Worm (Caenorhabditis elegans) whole organism, L1 larva: ENCODE measurements around the gene lect-2.

Experiments used
- C16A3.4 ChIP-seq: fragments of 150-350 bp; optimal IDR thresholded peaks from 2 replicates; lab custom pipeline; 2014; ENCODE audit warnings: missing biosample characterization, missing genetic modification characterization
- F16B12.6 ChIP-seq: fragments of 150-350 bp; optimal IDR thresholded peaks from 2 replicates; lab custom pipeline; 2014; ENCODE audit warnings: missing biosample characterization, missing genetic modification characterization
- Y116A8C.19 ChIP-seq: sonication (generic microtip); optimal IDR thresholded peaks from 2 replicates; lab custom pipeline; 2016; ENCODE audit warnings: missing compliant biosample characterization, missing genetic modification characterization, borderline replicate concordance
- aha-1 ChIP-seq: fragments of 150-350 bp; optimal IDR thresholded peaks from 2 replicates; lab custom pipeline; 2014; ENCODE audit warnings: missing biosample characterization, missing genetic modification characterization
- blmp-1 ChIP-seq: fragments of 150-350 bp; optimal IDR thresholded peaks from 2 replicates; lab custom pipeline; 2014; ENCODE audit warnings: missing biosample characterization, missing genetic modification characterization
- ceh-82 ChIP-seq, 3 experiments: fragments of 150-350 bp in 1 of 3; sonication (generic microtip) in 2 of 3; optimal IDR thresholded peaks; 2 replicates each; lab custom pipeline; 2014 to 2017; ENCODE audit warnings: missing biosample characterization in 3 of 3, missing genetic modification characterization in 3 of 3
- ceh-90 ChIP-seq: sonication (generic microtip); optimal IDR thresholded peaks from 2 replicates; lab custom pipeline; 2016; ENCODE audit warnings: missing genetic modification characterization, missing compliant biosample characterization
- dsc-1 ChIP-seq: sonication (generic microtip); optimal IDR thresholded peaks from 2 replicates; lab custom pipeline; 2016; ENCODE audit warnings: mild to moderate bottlenecking, missing genetic modification characterization, missing compliant biosample characterization
- efl-1 ChIP-seq, 4 experiments: fragments of 150-350 bp; optimal IDR thresholded peaks in 3 of 4; peaks in 1 of 4; 1 replicate in 1 of 4; 2 replicates in 3 of 4; lab custom pipeline; 2014; ENCODE audit warnings: missing biosample characterization in 2 of 4, missing genetic modification characterization in 2 of 4, missing genetic modification reagents in 2 of 4
- efl-3 ChIP-seq: fragments of 200-800 bp; sonication (Bioruptor generic); optimal IDR thresholded peaks from 2 replicates; lab custom pipeline; 2018; ENCODE audit warnings: mild to moderate bottlenecking, missing genetic modification characterization, missing compliant biosample characterization
- egl-13 ChIP-seq: sonication (generic microtip); optimal IDR thresholded peaks from 2 replicates; lab custom pipeline; 2016; ENCODE audit warnings: missing genotype, missing genetic modification reagents, missing genetic modification characterization, missing compliant biosample characterization
- egl-27 ChIP-seq, 2 experiments: fragments of 150-350 bp in 1 of 2; sonication (generic microtip); optimal IDR thresholded peaks; 3 replicates each; lab custom pipeline; 2017 to 2018; ENCODE audit warnings: missing biosample characterization in 2 of 2, missing genetic modification characterization in 2 of 2, missing genetic modification reagents in 2 of 2
- elt-2 ChIP-seq: sonication (generic microtip); optimal IDR thresholded peaks from 2 replicates; lab custom pipeline; 2016; ENCODE audit warnings: missing genetic modification characterization, mild to moderate bottlenecking, inconsistent platforms, missing compliant biosample characterization, missing genetic modification reagents
- elt-3 ChIP-seq, 6 experiments: fragments of 150-350 bp in 1 of 6; sonication (generic microtip); optimal IDR thresholded peaks; 2 replicates each; lab custom pipeline; 2017 to 2018; ENCODE audit warnings: missing biosample characterization in 6 of 6, missing genetic modification characterization in 6 of 6, inconsistent platforms in 1 of 6
- fkh-10 ChIP-seq: sonication (generic microtip); optimal IDR thresholded peaks from 2 replicates; lab custom pipeline; 2017; ENCODE audit warnings: missing biosample characterization, missing genetic modification reagents, missing genetic modification characterization
- fkh-4 ChIP-seq: sonication (generic microtip); optimal IDR thresholded peaks from 2 replicates; lab custom pipeline; 2016; ENCODE audit warnings: missing compliant biosample characterization, missing genetic modification characterization, borderline replicate concordance
- grh-1 ChIP-seq: fragments of 200-800 bp; sonication (Bioruptor generic); IDR thresholded peaks from 2 replicates; pipeline ENCODE4 v1.3.6; 2022; ENCODE audit warnings: missing genetic modification reagents, missing genetic modification characterization, missing compliant biosample characterization
- irx-1 ChIP-seq: sonication (generic microtip); optimal IDR thresholded peaks from 2 replicates; lab custom pipeline; 2016; ENCODE audit warnings: missing genetic modification characterization, missing compliant biosample characterization
- isw-1 ChIP-seq: fragments of 200-800 bp; sonication (Bioruptor generic); IDR thresholded peaks from 2 replicates; pipeline ENCODE4 v1.3.6; 2022; ENCODE audit warnings: missing genetic modification characterization, missing compliant biosample characterization
- lin-14 ChIP-seq: fragments of 200-800 bp; sonication (Bioruptor generic); optimal IDR thresholded peaks from 2 replicates; lab custom pipeline; 2018; ENCODE audit warnings: mild to moderate bottlenecking, missing genetic modification characterization, moderate library complexity, missing compliant biosample characterization
- lin-39 ChIP-seq: fragments of 150-350 bp; optimal IDR thresholded peaks from 2 replicates; lab custom pipeline; 2014; ENCODE audit warnings: missing biosample characterization, missing genetic modification reagents, missing genetic modification characterization
- mab-9 ChIP-seq: fragments of 200-800 bp; sonication (Bioruptor generic); IDR thresholded peaks from 2 replicates; pipeline ENCODE4 v1.3.6; 2022; ENCODE audit warnings: missing genetic modification reagents, missing genetic modification characterization, missing compliant biosample characterization
- mep-1 ChIP-seq: fragments of 150-350 bp; optimal IDR thresholded peaks from 2 replicates; lab custom pipeline; 2014; ENCODE audit warnings: missing biosample characterization, missing genetic modification characterization
- nhr-19 ChIP-seq: fragments of 200-800 bp; sonication (Bioruptor generic); conservative IDR thresholded peaks from 2 replicates; pipeline ENCODE4 v1.3.6; 2022; ENCODE audit warnings: missing genetic modification characterization, missing compliant biosample characterization
- nhr-76 ChIP-seq: sonication (generic microtip); optimal IDR thresholded peaks from 2 replicates; lab custom pipeline; 2017; ENCODE audit warnings: missing biosample characterization, missing genetic modification characterization
- nhr-84 ChIP-seq: sonication (generic microtip); optimal IDR thresholded peaks from 2 replicates; lab custom pipeline; 2017; ENCODE audit warnings: missing biosample characterization, missing genetic modification characterization
- pag-3 ChIP-seq: sonication (generic microtip); optimal IDR thresholded peaks from 2 replicates; lab custom pipeline; 2017; ENCODE audit warnings: missing genetic modification characterization, mild to moderate bottlenecking, missing compliant biosample characterization, antibody characterized with exemption, borderline replicate concordance; ENCODE audit not compliant: insufficient read depth
- pqm-1 ChIP-seq: sonication (generic microtip); optimal IDR thresholded peaks from 3 replicates; lab custom pipeline; 2017; ENCODE audit warnings: missing biosample characterization, missing genetic modification characterization
- skn-1 ChIP-seq: fragments of 150-350 bp; optimal IDR thresholded peaks from 2 replicates; lab custom pipeline; 2014; ENCODE audit warnings: missing biosample characterization, missing genetic modification characterization
- snpc-4 ChIP-seq: fragments of 150-350 bp; optimal IDR thresholded peaks from 2 replicates; lab custom pipeline; 2014; ENCODE audit warnings: missing biosample characterization, missing genetic modification characterization
- sptf-1 ChIP-seq: fragments of 150-350 bp; optimal IDR thresholded peaks from 2 replicates; lab custom pipeline; 2014; ENCODE audit warnings: missing biosample characterization, missing genetic modification characterization
- swsn-7 ChIP-seq: sonication (generic microtip); optimal IDR thresholded peaks from 2 replicates; lab custom pipeline; 2016; ENCODE audit warnings: missing genetic modification characterization, missing compliant biosample characterization
- tlp-1 ChIP-seq: fragments of 150-350 bp; optimal IDR thresholded peaks from 2 replicates; lab custom pipeline; 2014; ENCODE audit warnings: missing biosample characterization, missing genetic modification characterization
- zip-4 ChIP-seq: fragments of 200-800 bp; sonication (Bioruptor generic); optimal IDR thresholded peaks from 2 replicates; lab custom pipeline; 2018; ENCODE audit warnings: mild to moderate bottlenecking, missing genetic modification characterization, moderate library complexity, missing compliant biosample characterization
- ztf-11 ChIP-seq, 2 experiments: sonication (generic microtip); optimal IDR thresholded peaks; 2 replicates each; lab custom pipeline; 2016 to 2017; ENCODE audit warnings: missing genetic modification characterization in 2 of 2, missing biosample characterization in 1 of 2, missing compliant biosample characterization in 1 of 2

Gene lect-2

DNA sequence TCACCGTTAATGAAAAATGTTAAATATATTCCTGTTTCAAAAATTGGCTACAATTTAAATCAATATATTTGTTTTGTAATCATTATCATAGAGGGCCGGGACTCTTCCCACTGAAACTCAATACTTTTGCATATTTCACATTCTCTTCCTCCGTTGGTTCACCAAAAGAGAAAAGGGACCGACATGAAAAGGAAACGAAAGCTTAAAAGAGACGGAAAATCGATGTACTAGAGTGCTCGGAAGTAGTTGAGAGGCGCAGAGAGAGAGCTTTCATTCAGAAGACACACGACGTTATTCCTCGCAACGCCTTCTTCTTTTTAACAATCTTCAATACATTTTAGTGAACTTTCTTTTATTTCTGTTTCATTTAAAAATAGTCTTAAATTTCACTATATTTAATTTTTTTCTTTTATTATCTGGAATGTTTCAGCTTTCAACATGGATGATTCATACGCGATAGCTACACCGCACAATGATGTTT lies 29.8 kb downstream of the lect-2 start, which contains the start of gene ehs-1:
Gene ehs-1, plus strand, starts transcription at position 431 of the 481 bp plus-strand sequence.
- TF ChIP-seq efl-3 (GFP tag; lab: Kevin White, UChicago) (no peak), blmp-1 (tag; lab: Kevin White, UChicago) (no peak), egl-13 (tag; lab: Kevin White, UChicago) (no peak), egl-27 (tag; optimal IDR thresholded peaks at IDR 0.05; lab: Kevin White, UChicago) (no peak), elt-3 (tag; optimal IDR thresholded peaks at IDR 0.05; lab: Kevin White, UChicago) (no peak), nhr-84 (tag; lab: Kevin White, UChicago) (no peak), swsn-7 (tag; lab: Kevin White, UChicago) (no peak), ztf-11 (tag; optimal IDR thresholded peaks at IDR 0.05; lab: Kevin White, UChicago) (no peak), snpc-4 (no peak), lin-39 (tag; lab: Kevin White, UChicago) (no peak), C16A3.4 (tag; lab: Kevin White, UChicago) (no peak), skn-1 (no peak), mep-1 (tag; lab: Kevin White, UChicago) (no peak), lin-14 (GFP tag; lab: Kevin White, UChicago) (peak; percentile 71), sptf-1 (tag; lab: Kevin White, UChicago) (no peak), dsc-1 (no peak), irx-1 (tag; lab: Kevin White, UChicago) (no peak), zip-4 (GFP tag; lab: Kevin White, UChicago) (no peak), nhr-19 (GFP tag; lab: Robert Waterston, UW) (no peak), mab-9 (GFP tag; lab: Robert Waterston, UW) (no peak), Y116A8C.19 (no peak), efl-1 (optimal IDR thresholded peaks at IDR 0.05; lab: Kevin White, UChicago) (no peak), efl-1 (GFP tag; optimal IDR thresholded peaks at IDR 0.05 in 1 of 2; lab: Kevin White, UChicago) (no peak), aha-1 (tag; lab: Kevin White, UChicago) (no peak), pag-3 (tag; lab: Kevin White, UChicago) (no peak), ceh-82 (tag; optimal IDR thresholded peaks at IDR 0.05; lab: Kevin White, UChicago) (peak in 2 of 3 experiments; percentile 21 to 49), F16B12.6 (tag; lab: Kevin White, UChicago) (no peak), fkh-10 (GFP tag; lab: Kevin White, UChicago) (peak; percentile 29)

ce11 chrII:5827364-5827763 lies 36.8 kb downstream of the lect-2 start, which contains the start of gene tbc-2:
tbc-2 (minus strand) TSS chrII:5827443.
- TF ChIP-seq ceh-90 (tag; lab: Kevin White, UChicago) (no peak), elt-3 (tag; optimal IDR thresholded peaks at IDR 0.05; lab: Kevin White, UChicago) (peak in 1 of 6 experiments; percentile 36), blmp-1 (tag; lab: Kevin White, UChicago) (peak; percentile 74), lin-14 (GFP tag; lab: Kevin White, UChicago) (peak; percentile 51), grh-1 (GFP tag; lab: Robert Waterston, UW) (peak; percentile 30; the same call in 1 of the 2 replicates)
- TF ChIP-seq, all 84 proteins: peak for 4

ce11 chrII:5828486-5828885 lies 38.0 kb downstream of the lect-2 start, which contains the start of gene ZK1248.11:
ZK1248.11 (minus strand) TSS chrII:5828586.
- TF ChIP-seq grh-1 (GFP tag; lab: Robert Waterston, UW) (no peak), pag-3 (tag; lab: Kevin White, UChicago) (no peak), nhr-76 (tag; lab: Kevin White, UChicago) (no peak)

ce11 chrII:5829940-5830424 lies 39.5 kb downstream of the lect-2 start, which contains the start of gene col-74:
col-74 (plus strand) TSS chrII:5830374.
- no peak for TF ChIP-seq isw-1
- no peak for TF ChIP-seq fkh-4 (tag; lab: Kevin White, UChicago)
- TF ChIP-seq ceh-90 (tag; lab: Kevin White, UChicago), result no peak
- TF ChIP-seq tlp-1, result no peak
- no peak for TF ChIP-seq pqm-1 (tag; lab: Kevin White, UChicago)
- TF ChIP-seq elt-2, result peak; percentile 55
